Worm (Caenorhabditis elegans) whole organism, L4 larva: ENCODE measurements around the gene K08D12.3.

ENCODE experiments used
- D1046.2 ChIP-seq: fragments of 200-800 bp; sonication (Bioruptor generic); IDR thresholded peaks from 2 replicates; pipeline ENCODE4 v1.3.6; 2022; ENCODE audit warnings: missing genetic modification characterization, missing compliant biosample characterization
- R02D3.7 ChIP-seq: fragments of 150-350 bp; sonication (generic microtip); optimal IDR thresholded peaks from 3 replicates; lab custom pipeline; 2014; ENCODE audit warnings: missing biosample characterization, missing genetic modification characterization
- T26A8.4 ChIP-seq: fragments of 200-800 bp; sonication (Bioruptor generic); IDR thresholded peaks from 2 replicates; pipeline ENCODE4 v1.3.6; 2022; ENCODE audit warnings: missing genetic modification characterization, missing compliant biosample characterization
- Y105C5A.15 ChIP-seq: fragments of 200-800 bp; sonication (Bioruptor generic); IDR thresholded peaks from 2 replicates; pipeline ENCODE4 v1.3.6; 2022; ENCODE audit warnings: missing genetic modification characterization, missing compliant biosample characterization
- Y5F2A.4 ChIP-seq: fragments of 200-800 bp; sonication (Bioruptor generic); optimal IDR thresholded peaks from 2 replicates; lab custom pipeline; 2018; ENCODE audit warnings: mild to moderate bottlenecking, missing genetic modification characterization, missing compliant biosample characterization
- ZK337.2 ChIP-seq: fragments of 200-800 bp; sonication (Bioruptor generic); IDR thresholded peaks from 2 replicates; pipeline ENCODE4 v1.3.6; 2022; ENCODE audit warnings: missing genetic modification reagents, missing genetic modification characterization, missing compliant biosample characterization
- aly-2 ChIP-seq: sonication (generic microtip); optimal IDR thresholded peaks from 2 replicates; lab custom pipeline; 2018; ENCODE audit warnings: missing biosample characterization, missing genetic modification characterization
- ama-1 ChIP-seq: fragments of 150-350 bp; optimal IDR thresholded peaks from 2 replicates; lab custom pipeline; 2014; ENCODE audit warnings: inconsistent platforms, mixed read lengths
- arid-1 ChIP-seq: fragments of 200-800 bp; sonication (Bioruptor generic); conservative IDR thresholded peaks from 2 replicates; pipeline ENCODE4 v1.3.6; 2022; ENCODE audit warnings: missing genetic modification reagents, missing genetic modification characterization, missing compliant biosample characterization
- ces-1 ChIP-seq: fragments of 150-350 bp; sonication (generic microtip); optimal IDR thresholded peaks from 4 replicates; lab custom pipeline; 2014; ENCODE audit warnings: missing biosample characterization, missing genetic modification reagents, missing genetic modification characterization
- ctbp-1 ChIP-seq: fragments of 200-800 bp; sonication (Bioruptor generic); IDR thresholded peaks from 2 replicates; pipeline ENCODE4 v1.3.6; 2022; ENCODE audit warnings: missing genetic modification reagents, missing genetic modification characterization, missing compliant biosample characterization
- daf-16 ChIP-seq, 3 experiments: sonication (generic microtip); optimal IDR thresholded peaks; 2 replicates each; lab custom pipeline; 2016 to 2017; ENCODE audit warnings: missing genetic modification characterization in 3 of 3, missing genetic modification reagents in 3 of 3, mild to moderate bottlenecking in 2 of 3, missing compliant biosample characterization in 2 of 3, missing biosample characterization in 1 of 3, moderate library complexity in 1 of 3
- daf-19 ChIP-seq: fragments of 200-800 bp; sonication (Bioruptor generic); conservative IDR thresholded peaks from 2 replicates; pipeline ENCODE4 v1.3.6; 2022; ENCODE audit warnings: missing genetic modification characterization, missing compliant biosample characterization
- daf-8 ChIP-seq: fragments of 200-800 bp; sonication (Bioruptor generic); IDR thresholded peaks from 2 replicates; pipeline ENCODE4 v1.3.6; 2022; ENCODE audit warnings: missing genetic modification characterization, missing compliant biosample characterization
- dmd-6 ChIP-seq: fragments of 200-800 bp; sonication (Bioruptor generic); IDR thresholded peaks from 2 replicates; pipeline ENCODE4 v1.3.6; 2022; ENCODE audit warnings: missing genetic modification reagents, missing genetic modification characterization, missing compliant biosample characterization
- dmd-8 ChIP-seq: fragments of 200-800 bp; sonication (Bioruptor generic); IDR thresholded peaks from 2 replicates; pipeline ENCODE4 v1.3.6; 2022; ENCODE audit warnings: missing genetic modification characterization, missing compliant biosample characterization
- dmd-9 ChIP-seq: fragments of 200-800 bp; sonication (Bioruptor generic); IDR thresholded peaks from 2 replicates; pipeline ENCODE4 v1.3.6; 2022; ENCODE audit warnings: missing genetic modification reagents, missing genetic modification characterization, missing compliant biosample characterization
- dve-1 ChIP-seq: sonication (generic microtip); optimal IDR thresholded peaks from 2 replicates; lab custom pipeline; 2017; ENCODE audit warnings: antibody characterized with exemption, mild to moderate bottlenecking, missing genetic modification characterization, missing compliant biosample characterization; ENCODE audit not compliant: insufficient read depth
- egl-27 ChIP-seq: sonication (generic microtip); optimal IDR thresholded peaks from 3 replicates; lab custom pipeline; 2017; ENCODE audit warnings: missing biosample characterization, missing genetic modification reagents, missing genetic modification characterization
- hif-1 ChIP-seq, 2 experiments: sonication (generic microtip); optimal IDR thresholded peaks; 2 replicates each; lab custom pipeline; 2016 to 2017; ENCODE audit warnings: missing compliant biosample characterization in 2 of 2, missing genetic modification characterization in 2 of 2, missing genetic modification reagents in 2 of 2, missing genotype in 2 of 2, mild to moderate bottlenecking in 1 of 2
- hmg-1.1 ChIP-seq: fragments of 200-800 bp; sonication (Bioruptor generic); IDR thresholded peaks from 2 replicates; pipeline ENCODE4 v1.3.6; 2022; ENCODE audit warnings: missing genetic modification reagents, missing genetic modification characterization, missing compliant biosample characterization
- jun-1 ChIP-seq: fragments of 150-350 bp; optimal IDR thresholded peaks from 2 replicates; lab custom pipeline; 2014; ENCODE audit warnings: missing biosample characterization, missing genetic modification reagents, missing genetic modification characterization
- lin-13 ChIP-seq: fragments of 150-350 bp; optimal IDR thresholded peaks from 2 replicates; lab custom pipeline; 2014; ENCODE audit warnings: missing biosample characterization, missing genetic modification reagents, missing genetic modification characterization
- lin-15B ChIP-seq: fragments of 150-350 bp; sonication (generic microtip); optimal IDR thresholded peaks from 3 replicates; lab custom pipeline; 2014; ENCODE audit warnings: missing biosample characterization, missing genetic modification characterization
- lin-29 ChIP-seq: fragments of 200-800 bp; sonication (Bioruptor generic); IDR thresholded peaks from 2 replicates; pipeline ENCODE4 v1.3.6; 2022; ENCODE audit warnings: missing genetic modification reagents, missing genetic modification characterization, missing compliant biosample characterization
- lin-38 ChIP-seq: fragments of 200-800 bp; sonication (Bioruptor generic); IDR thresholded peaks from 2 replicates; pipeline ENCODE4 v1.3.6; 2022; ENCODE audit warnings: missing genetic modification reagents, missing genetic modification characterization, missing compliant biosample characterization
- lin-39 ChIP-seq: fragments of 150-350 bp; optimal IDR thresholded peaks from 2 replicates; lab custom pipeline; 2014; ENCODE audit warnings: missing biosample characterization, missing genetic modification reagents, missing genetic modification characterization
- lsy-2 ChIP-seq, 2 experiments: fragments of 150-350 bp in 1 of 2; sonication (generic microtip) in 1 of 2; optimal IDR thresholded peaks; 2 replicates each; lab custom pipeline; 2014 to 2017; ENCODE audit warnings: missing biosample characterization in 2 of 2, missing genetic modification characterization in 2 of 2
- madf-9 ChIP-seq: fragments of 200-800 bp; sonication (Bioruptor generic); conservative IDR thresholded peaks from 2 replicates; pipeline ENCODE4 v1.3.6; 2022; ENCODE audit warnings: missing genetic modification reagents, missing genetic modification characterization, missing compliant biosample characterization
- mdl-1 ChIP-seq, 2 experiments: fragments of 150-350 bp in 1 of 2; sonication (generic microtip) in 1 of 2; optimal IDR thresholded peaks; 2 replicates each; lab custom pipeline; 2014 to 2017; ENCODE audit warnings: missing biosample characterization in 2 of 2, missing genetic modification characterization in 2 of 2
- mdt-29 ChIP-seq: fragments of 200-800 bp; sonication (Bioruptor generic); IDR thresholded peaks from 2 replicates; pipeline ENCODE4 v1.3.6; 2022; ENCODE audit warnings: missing genetic modification reagents, missing genetic modification characterization, missing compliant biosample characterization
- mep-1 ChIP-seq: fragments of 150-350 bp; sonication (generic microtip); optimal IDR thresholded peaks from 3 replicates; lab custom pipeline; 2014; ENCODE audit warnings: missing biosample characterization, missing genetic modification characterization
- mxl-3 ChIP-seq: fragments of 200-800 bp; sonication (Bioruptor generic); optimal IDR thresholded peaks from 2 replicates; lab custom pipeline; 2018; ENCODE audit warnings: mild to moderate bottlenecking, missing genetic modification characterization, missing compliant biosample characterization
- nhr-10 ChIP-seq: fragments of 150-350 bp; optimal IDR thresholded peaks from 2 replicates; lab custom pipeline; 2014; ENCODE audit warnings: missing biosample characterization, missing genetic modification characterization
- nhr-11 ChIP-seq: fragments of 150-350 bp; optimal IDR thresholded peaks from 2 replicates; lab custom pipeline; 2014; ENCODE audit warnings: missing biosample characterization, missing genetic modification characterization
- nhr-111 ChIP-seq: fragments of 200-800 bp; sonication (Bioruptor generic); optimal IDR thresholded peaks from 2 replicates; lab custom pipeline; 2018; ENCODE audit warnings: mild to moderate bottlenecking, missing genetic modification characterization, missing compliant biosample characterization
- nhr-25 ChIP-seq: sonication (generic microtip); optimal IDR thresholded peaks from 2 replicates; lab custom pipeline; 2017; ENCODE audit warnings: missing genetic modification characterization, mild to moderate bottlenecking, missing compliant biosample characterization, antibody characterized with exemption, moderate library complexity, borderline replicate concordance; ENCODE audit not compliant: insufficient read depth
- nhr-28 ChIP-seq: fragments of 150-350 bp; optimal IDR thresholded peaks from 2 replicates; lab custom pipeline; 2014; ENCODE audit warnings: missing biosample characterization, missing genetic modification characterization
- nhr-41 ChIP-seq: fragments of 200-800 bp; sonication (Bioruptor generic); IDR thresholded peaks from 2 replicates; pipeline ENCODE4 v1.3.6; 2022; ENCODE audit warnings: missing genetic modification reagents, missing genetic modification characterization, missing compliant biosample characterization
- nhr-6 ChIP-seq: fragments of 150-350 bp; optimal IDR thresholded peaks from 2 replicates; lab custom pipeline; 2014; ENCODE audit warnings: missing biosample characterization, missing genetic modification characterization
- nhr-77 ChIP-seq: fragments of 150-350 bp; optimal IDR thresholded peaks from 2 replicates; lab custom pipeline; 2014; ENCODE audit warnings: missing biosample characterization, missing genetic modification characterization
- saeg-2 ChIP-seq: fragments of 200-800 bp; sonication (Bioruptor generic); IDR thresholded peaks from 2 replicates; pipeline ENCODE4 v1.3.6; 2022; ENCODE audit warnings: missing genetic modification reagents, missing genetic modification characterization, missing compliant biosample characterization
- skn-1 ChIP-seq: fragments of 150-350 bp; optimal IDR thresholded peaks from 2 replicates; lab custom pipeline; 2014; ENCODE audit warnings: missing biosample characterization, missing genetic modification characterization
- snpc-4 ChIP-seq: fragments of 150-350 bp; optimal IDR thresholded peaks from 2 replicates; lab custom pipeline; 2014; ENCODE audit warnings: missing biosample characterization, missing genetic modification characterization
- spr-1 ChIP-seq: sonication (generic microtip); optimal IDR thresholded peaks from 2 replicates; lab custom pipeline; 2016; ENCODE audit warnings: mild to moderate bottlenecking, missing genetic modification characterization, missing compliant biosample characterization
- tag-97 ChIP-seq: fragments of 200-800 bp; sonication (Bioruptor generic); IDR thresholded peaks from 2 replicates; pipeline ENCODE4 v1.3.6; 2022; ENCODE audit warnings: missing genetic modification characterization, missing compliant biosample characterization
- tra-1 ChIP-seq: fragments of 200-800 bp; sonication (Bioruptor generic); IDR thresholded peaks from 2 replicates; pipeline ENCODE4 v1.3.6; 2022; ENCODE audit warnings: missing genetic modification reagents, missing genetic modification characterization, missing compliant biosample characterization
- unc-130 ChIP-seq: sonication (generic microtip); optimal IDR thresholded peaks from 2 replicates; lab custom pipeline; 2016; ENCODE audit warnings: missing genetic modification reagents, missing genetic modification characterization, missing compliant biosample characterization
- unc-39 ChIP-seq: sonication (generic microtip); optimal IDR thresholded peaks from 2 replicates; lab custom pipeline; 2017; ENCODE audit warnings: missing biosample characterization, missing genetic modification characterization
- zip-2 ChIP-seq: fragments of 150-350 bp; optimal IDR thresholded peaks from 2 replicates; lab custom pipeline; 2014; ENCODE audit warnings: missing biosample characterization, missing genetic modification characterization

K08D12.3 gene

DNA sequence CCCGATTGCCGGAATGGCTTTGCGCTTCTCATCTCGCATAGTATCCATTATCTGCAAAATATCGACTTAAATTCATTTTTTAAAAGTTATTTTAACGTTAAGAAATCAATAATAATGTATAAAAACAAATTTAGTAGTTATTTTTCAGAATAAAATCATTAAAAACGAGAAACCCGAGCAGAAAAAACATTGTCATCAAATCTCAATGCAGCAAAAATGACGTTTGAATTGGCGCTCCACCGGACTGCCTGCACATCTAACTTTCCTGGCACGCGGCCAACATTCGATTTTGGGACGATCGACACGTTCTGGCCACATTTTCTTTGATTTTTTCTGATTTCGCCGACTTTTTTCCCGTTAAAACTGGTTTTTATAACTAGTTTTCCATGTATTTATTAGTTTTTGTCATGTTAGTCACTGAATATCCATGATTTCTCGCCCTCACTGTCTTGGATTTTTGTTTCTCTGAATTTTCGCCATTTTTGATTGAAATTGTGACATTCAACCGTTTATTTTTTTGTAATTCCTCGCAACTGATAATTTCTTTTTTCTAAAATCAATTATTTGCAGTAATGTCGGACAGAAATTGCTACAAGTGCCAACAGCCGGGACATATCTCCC is at the start of gene K08D12.3, which contains the start of gene pbs-1 (continued):
- no peak for TF ChIP-seq nhr-41 (GFP tag; lab: Robert Waterston, UW)
- peak in 1 of 2 experiments; percentile 92 for TF ChIP-seq lsy-2 (tag; optimal IDR thresholded peaks at IDR 0.05; lab: Kevin White, UChicago)
- TF ChIP-seq unc-39 = no peak
- TF ChIP-seq T26A8.4 (GFP tag; lab: Robert Waterston, UW) = peak; percentile 76
- TF ChIP-seq nhr-77 (tag; lab: Kevin White, UChicago) = peak; percentile 14
- TF ChIP-seq hif-1 (tag; optimal IDR thresholded peaks at IDR 0.05; lab: Kevin White, UChicago) = peak in 1 of 2 experiments; percentile 75
- TF ChIP-seq nhr-6 (tag; lab: Kevin White, UChicago) = peak; percentile 62
- peak; percentile 39 for TF ChIP-seq nhr-28 (tag; lab: Kevin White, UChicago)
- peak; percentile 81 for TF ChIP-seq mep-1 (tag; lab: Kevin White, UChicago)
- TF ChIP-seq lin-39 (tag; lab: Kevin White, UChicago) = no peak
- no peak for TF ChIP-seq Y5F2A.4
- no peak for TF ChIP-seq ces-1 (GFP tag; lab: Kevin White, UChicago)
- TF ChIP-seq skn-1 (tag; lab: Kevin White, UChicago) = no peak
- TF ChIP-seq dmd-6 (GFP tag; lab: Robert Waterston, UW) = peak; percentile 58
- no peak for TF ChIP-seq daf-16 (GFP tag; optimal IDR thresholded peaks at IDR 0.05; lab: Kevin White, UChicago)
- TF ChIP-seq daf-16 (tag; optimal IDR thresholded peaks at IDR 0.05; lab: Kevin White, UChicago) = peak; percentile 25
- TF ChIP-seq nhr-25 (tag; lab: Kevin White, UChicago) = peak; percentile 48
- no peak for TF ChIP-seq madf-9 (GFP tag; lab: Robert Waterston, UW)
- 0 out of 2 replicates have a peak, but pooled peaks have one; percentile 17 for TF ChIP-seq arid-1
- TF ChIP-seq nhr-111 (GFP tag; lab: Kevin White, UChicago) = no peak
- TF ChIP-seq lin-29 (GFP tag; lab: Robert Waterston, UW) = no peak
- TF ChIP-seq jun-1 = no peak
- TF ChIP-seq spr-1 = no peak
- TF ChIP-seq hmg-1.1 (GFP tag; lab: Robert Waterston, UW) = no peak; the same call in 1 of the 2 replicates
- TF ChIP-seq dmd-9 (GFP tag; lab: Robert Waterston, UW) = no peak
- no peak for TF ChIP-seq zip-2 (tag; lab: Kevin White, UChicago)
- no peak for TF ChIP-seq dmd-8
- no peak for TF ChIP-seq R02D3.7 (tag; lab: Kevin White, UChicago)
- TF ChIP-seq daf-8 (GFP tag; lab: Robert Waterston, UW) = no peak
- TF ChIP-seq tra-1 (GFP tag; lab: Robert Waterston, UW) = no peak
- TF ChIP-seq mdt-29 (GFP tag; lab: Robert Waterston, UW) = no peak
- no peak for TF ChIP-seq daf-19 (GFP tag; lab: Robert Waterston, UW)
- TF ChIP-seq tag-97 (GFP tag; lab: Robert Waterston, UW) = no peak
- TF ChIP-seq mdl-1 (tag; optimal IDR thresholded peaks at IDR 0.05; lab: Kevin White, UChicago) = peak in 1 of 2 experiments; percentile 49
- TF ChIP-seq lin-15B = no peak
- TF ChIP-seq lin-38 (GFP tag; lab: Robert Waterston, UW) = peak; percentile 81
- peak; percentile 88 for TF ChIP-seq dve-1 (tag; lab: Kevin White, UChicago)
- peak; percentile 27 for TF ChIP-seq ama-1 (lab: Kevin White, UChicago)
- peak; percentile 52; the same call in 1 of the 2 replicates for TF ChIP-seq saeg-2 (GFP tag; lab: Robert Waterston, UW)
- TF ChIP-seq snpc-4 (tag; lab: Kevin White, UChicago) = no peak
- no peak for TF ChIP-seq D1046.2 (GFP tag; lab: Robert Waterston, UW)
- no peak for TF ChIP-seq ZK337.2
- TF ChIP-seq Y105C5A.15 (GFP tag; lab: Robert Waterston, UW) = no peak
- 0 out of 2 replicates have a peak, but pooled peaks have one; percentile 44 for TF ChIP-seq ctbp-1 (GFP tag; lab: Robert Waterston, UW)
- peak; percentile 40 for TF ChIP-seq nhr-11 (tag; lab: Kevin White, UChicago)
- TF ChIP-seq nhr-10 = no peak
- peak; percentile 59 for TF ChIP-seq lin-13 (GFP tag; lab: Kevin White, UChicago)
- peak; percentile 94 for TF ChIP-seq mxl-3
- TF ChIP-seq unc-130 (GFP tag; lab: Kevin White, UChicago) = no peak
- TF ChIP-seq aly-2 (tag; lab: Kevin White, UChicago) = no peak
- TF ChIP-seq egl-27 (tag; lab: Kevin White, UChicago) = no peak
